Fruit fly (Drosophila melanogaster) Kc167 (cell line): ENCODE data around the gene CG11164.

Experiments
- Myc ChIP-seq: fragments of >200 bp; optimal IDR thresholded peaks from 2 replicates; lab custom pipeline; 2017; ENCODE audit warnings: missing external identifiers
- Sin3A ChIP-seq: fragments of >200 bp; optimal IDR thresholded peaks from 2 replicates; lab custom pipeline; 2018; ENCODE audit warnings: missing external identifiers
- h ChIP-seq: fragments of >200 bp; optimal IDR thresholded peaks from 3 replicates; lab custom pipeline; 2018; ENCODE audit warnings: missing external identifiers
- insv ChIP-seq: fragments of >200 bp; optimal IDR thresholded peaks from 3 replicates; lab custom pipeline; 2018; ENCODE audit warnings: missing external identifiers
- psq ChIP-seq: fragments of >200 bp; optimal IDR thresholded peaks from 2 replicates; lab custom pipeline; 2017; ENCODE audit warnings: missing external identifiers
- ttk ChIP-seq: sonication (Bioruptor generic); optimal IDR thresholded peaks from 2 replicates; lab custom pipeline; 2017; ENCODE audit warnings: missing external identifiers

CG11164 gene

dm6 chrX:13634254-13634999 lies 33.4 kb upstream of the CG11164 start:
- TF ChIP-seq Sin3A (lab: Kevin White, UChicago) (no peak), insv (lab: Kevin White, UChicago) (no peak), psq (no peak), h (lab: Kevin White, UChicago) (no peak), ttk (lab: Kevin White, UChicago) (no peak), Myc (no peak)

dm6 chrX:13635000-13635368 lies 32.8 kb upstream of the CG11164 start:
- no peak for TF ChIP-seq ttk (lab: Kevin White, UChicago)
- TF ChIP-seq Myc = no peak
- no peak for TF ChIP-seq Sin3A (lab: Kevin White, UChicago)
- TF ChIP-seq h (lab: Kevin White, UChicago) = no peak
- TF ChIP-seq psq = no peak
- no peak for TF ChIP-seq insv (lab: Kevin White, UChicago)

DNA sequence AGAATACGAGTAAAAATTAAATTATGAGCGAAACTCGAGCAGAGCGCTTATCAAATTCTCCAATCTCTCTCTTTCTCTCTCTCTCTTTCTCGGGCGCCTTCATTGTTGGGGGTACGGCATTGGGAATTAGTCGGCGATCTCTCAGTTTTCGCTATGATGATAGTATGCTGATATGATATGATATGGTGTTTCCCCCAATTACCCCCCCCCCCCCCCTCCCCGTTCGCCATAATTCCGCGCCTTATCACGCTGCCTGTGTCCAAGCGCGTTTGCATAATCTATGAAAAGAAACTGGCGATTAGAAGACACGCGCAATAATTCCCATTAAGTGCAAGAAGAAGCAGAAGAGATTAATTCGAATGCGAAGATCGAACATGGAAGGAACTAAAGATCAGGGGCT lies 31.0 kb upstream of the CG11164 start:
- no peak for TF ChIP-seq insv (lab: Kevin White, UChicago)
- TF ChIP-seq Sin3A (lab: Kevin White, UChicago) = no peak
- no peak for TF ChIP-seq Myc
- TF ChIP-seq h (lab: Kevin White, UChicago) = no peak
- TF ChIP-seq ttk (lab: Kevin White, UChicago) = no peak
- TF ChIP-seq psq = no peak

dm6 chrX:13637588-13637987 lies 30.2 kb upstream of the CG11164 start:
- no peak for TF ChIP-seq Sin3A (lab: Kevin White, UChicago)
- TF ChIP-seq ttk (lab: Kevin White, UChicago) = no peak

- TF ChIP-seq h (lab: Kevin White, UChicago) (no peak), insv (lab: Kevin White, UChicago) (no peak), ttk (lab: Kevin White, UChicago) (no peak), Myc (no peak), Sin3A (lab: Kevin White, UChicago) (no peak), psq (no peak)
These were observed 27.7 kb upstream of the CG11164 start for dm6 chrX:13639998-13640691.

DNA sequence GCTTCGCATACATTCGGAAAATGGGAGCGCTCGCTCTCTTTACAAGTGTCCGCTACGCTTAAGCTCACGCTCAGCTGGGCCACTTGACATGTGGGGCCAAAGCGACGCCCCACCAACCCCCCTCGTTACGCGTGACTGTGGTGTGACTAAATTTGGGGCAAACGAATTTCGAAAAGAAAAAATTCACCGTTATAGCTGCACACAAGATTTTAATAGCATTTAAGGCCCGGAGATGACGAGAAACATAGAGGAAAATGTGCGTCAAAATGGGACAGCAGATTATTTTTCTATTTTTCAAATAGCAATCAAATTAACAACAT lies 27.2 kb upstream of the CG11164 start:
- TF ChIP-seq ttk (lab: Kevin White, UChicago) (no peak), psq (no peak), Sin3A (lab: Kevin White, UChicago) (no peak), h (lab: Kevin White, UChicago) (no peak), insv (lab: Kevin White, UChicago) (no peak)

DNA sequence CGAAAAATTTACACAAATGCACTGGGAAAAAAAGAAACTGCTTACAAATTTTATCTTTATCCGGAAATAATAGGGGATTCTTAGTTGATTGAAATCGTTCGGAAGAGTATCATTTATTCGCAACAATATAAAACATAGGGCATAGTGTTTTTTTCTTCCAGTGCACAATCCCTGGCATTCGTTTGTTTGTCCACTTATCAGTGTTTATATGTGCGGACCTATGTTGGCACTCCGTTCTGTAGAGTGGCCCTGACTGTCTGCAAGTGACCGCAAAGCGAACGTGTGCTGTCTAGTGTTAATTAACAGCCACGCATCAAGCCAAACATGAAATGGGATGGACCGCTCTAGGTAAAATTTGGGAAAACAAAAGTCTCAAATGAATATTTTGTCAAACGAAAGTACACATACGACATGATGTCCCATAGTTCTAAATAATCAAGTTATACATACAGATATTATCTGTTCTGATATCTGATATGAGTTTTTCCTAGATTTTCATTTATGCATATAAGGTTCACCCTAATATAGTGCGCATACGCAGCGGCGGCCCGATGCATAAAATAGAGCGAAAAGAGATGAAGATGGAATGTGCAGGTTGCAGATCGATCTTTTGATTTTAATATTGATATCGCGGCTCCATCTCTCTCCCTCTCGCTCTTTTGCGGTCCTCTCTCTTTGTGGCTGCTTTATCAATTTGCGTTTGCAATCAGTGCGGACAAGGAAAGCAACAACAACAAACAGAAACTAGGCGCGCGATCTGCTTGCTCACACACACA lies 26.5 kb upstream of the CG11164 start:
- TF ChIP-seq insv (lab: Kevin White, UChicago) = no peak
- no peak for TF ChIP-seq h (lab: Kevin White, UChicago)
- TF ChIP-seq psq = no peak
- TF ChIP-seq Sin3A (lab: Kevin White, UChicago) = no peak
- TF ChIP-seq ttk (lab: Kevin White, UChicago) = no peak

DNA sequence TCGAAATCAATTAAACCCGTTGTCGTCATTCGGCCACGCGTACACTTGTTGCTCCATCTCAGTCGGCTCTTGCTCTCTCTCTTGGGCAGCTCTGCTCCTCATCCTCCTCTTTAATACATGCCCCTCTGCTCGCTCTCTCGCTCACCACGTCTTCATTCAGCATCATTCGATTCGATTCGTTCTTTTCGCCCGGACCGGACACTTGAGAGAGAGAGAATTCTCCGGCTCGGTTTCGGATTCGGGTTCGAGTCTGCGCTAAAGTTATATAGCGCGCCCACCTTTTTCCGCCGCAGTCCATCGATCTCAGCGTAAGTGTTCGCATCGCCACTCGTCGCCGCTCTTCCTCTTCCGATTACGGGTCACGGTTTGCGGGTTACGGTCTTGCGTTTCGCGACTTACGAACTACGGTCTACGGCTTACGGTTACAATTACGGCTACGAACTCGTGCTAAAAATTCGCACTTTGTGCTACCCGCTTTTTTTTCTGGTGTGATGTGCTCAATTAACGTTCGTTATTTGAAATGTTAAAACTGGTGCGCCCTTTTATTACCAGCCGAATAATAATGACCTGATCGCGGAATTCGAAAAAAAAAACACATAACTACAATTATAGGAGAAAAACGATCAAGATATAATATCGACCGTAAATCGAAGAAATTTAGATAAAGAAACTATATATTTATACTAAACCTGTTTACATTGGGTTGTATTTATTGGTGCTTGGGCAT lies 25.8 kb upstream of the CG11164 start:
- TF ChIP-seq insv (lab: Kevin White, UChicago) (no peak), Myc (no peak), Sin3A (lab: Kevin White, UChicago) (no peak), ttk (lab: Kevin White, UChicago) (no peak), h (lab: Kevin White, UChicago) (no peak), psq (no peak)

dm6 chrX:13643961-13644360 lies 23.9 kb upstream of the CG11164 start:
- no peak for TF ChIP-seq insv (lab: Kevin White, UChicago)
- TF ChIP-seq Sin3A (lab: Kevin White, UChicago) = no peak
- TF ChIP-seq Myc = no peak
- TF ChIP-seq psq = no peak
- TF ChIP-seq h (lab: Kevin White, UChicago) = no peak
- no peak for TF ChIP-seq ttk (lab: Kevin White, UChicago)

DNA sequence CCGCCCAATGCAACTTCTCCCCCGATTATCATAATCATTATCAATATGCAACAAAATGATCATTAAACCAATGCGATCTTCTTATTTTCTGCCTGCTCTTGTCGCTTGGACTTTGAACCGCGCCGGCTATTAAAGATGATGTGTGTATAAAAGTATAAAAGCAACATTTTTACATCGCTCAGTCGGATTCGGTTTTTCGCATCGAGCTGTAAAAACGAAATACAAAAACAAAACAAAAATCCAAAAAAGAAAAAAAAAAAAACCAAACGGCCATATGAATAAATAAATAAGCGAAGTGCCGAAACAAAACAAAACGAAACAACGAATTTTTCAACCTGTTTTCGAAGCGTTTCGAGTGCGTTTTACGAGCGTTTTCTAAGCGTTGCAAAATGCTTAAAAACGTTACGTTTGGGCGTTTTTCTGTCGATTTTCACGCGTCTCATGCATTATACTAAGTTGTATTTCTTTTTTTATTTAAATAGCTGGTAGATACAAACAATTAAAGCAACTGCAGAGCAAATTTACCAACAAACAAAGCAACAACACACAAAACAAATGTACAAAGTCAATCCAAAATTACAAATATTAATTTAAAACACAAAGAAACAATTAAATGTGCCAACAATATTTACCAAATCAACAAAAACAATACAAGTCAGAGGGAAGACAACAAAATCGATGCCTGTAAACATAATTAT lies 23.0 kb upstream of the CG11164 start:
- TF ChIP-seq insv (lab: Kevin White, UChicago) (no peak), ttk (lab: Kevin White, UChicago) (no peak), Sin3A (lab: Kevin White, UChicago) (no peak), Myc (no peak), h (lab: Kevin White, UChicago) (no peak), psq (no peak)

DNA sequence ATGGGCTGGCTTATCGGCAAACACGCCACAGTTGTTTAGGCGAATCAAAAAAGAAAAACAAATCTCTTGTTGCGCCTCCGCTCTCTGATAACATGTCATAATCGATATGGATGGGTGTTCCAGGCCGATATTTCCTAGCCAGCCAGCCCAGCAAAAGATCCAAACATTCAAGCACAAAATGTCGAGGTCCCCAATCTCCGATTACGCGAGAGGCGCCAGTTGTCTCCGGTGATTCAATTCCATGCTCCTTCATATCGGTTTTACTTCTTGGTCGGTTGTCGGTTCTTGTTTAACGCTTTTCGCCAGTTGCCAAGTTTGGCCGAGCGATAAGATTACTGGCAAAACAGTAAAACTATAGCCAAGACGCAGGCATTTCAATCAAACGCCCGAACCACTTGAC lies 21.6 kb upstream of the CG11164 start:
- TF ChIP-seq ttk (lab: Kevin White, UChicago) (no peak), Myc (no peak), psq (no peak), Sin3A (lab: Kevin White, UChicago) (no peak), h (lab: Kevin White, UChicago) (no peak), insv (lab: Kevin White, UChicago) (no peak)
